Worm (Caenorhabditis elegans) whole organism, late embryonic: ENCODE results near the gene ceh-14.

Experiments
- C38D4.7 ChIP-seq: fragments of 200-800 bp; sonication (Bioruptor generic); optimal IDR thresholded peaks from 2 replicates; lab custom pipeline; 2018; ENCODE audit warnings: mild to moderate bottlenecking, missing genetic modification characterization, moderate library complexity, missing compliant biosample characterization
- F13H6.1 ChIP-seq: sonication (generic microtip); optimal IDR thresholded peaks from 2 replicates; lab custom pipeline; 2016; ENCODE audit warnings: missing genetic modification characterization, missing compliant biosample characterization
- K02D7.2 ChIP-seq: sonication (generic microtip); optimal IDR thresholded peaks from 2 replicates; lab custom pipeline; 2017; ENCODE audit warnings: mild to moderate bottlenecking, missing genetic modification characterization, missing compliant biosample characterization
- K09A11.1 ChIP-seq: sonication (generic microtip); optimal IDR thresholded peaks from 2 replicates; lab custom pipeline; 2017; ENCODE audit warnings: antibody characterized with exemption, mild to moderate bottlenecking, missing genetic modification characterization, missing compliant biosample characterization; ENCODE audit not compliant: insufficient read depth
- T23F11.4 ChIP-seq: fragments of 200-800 bp; sonication (Bioruptor generic); optimal IDR thresholded peaks from 2 replicates; lab custom pipeline; 2018; ENCODE audit warnings: mild to moderate bottlenecking, missing genetic modification characterization, missing compliant biosample characterization
- Y22D7AL.16 ChIP-seq: sonication (generic microtip); optimal IDR thresholded peaks from 2 replicates; lab custom pipeline; 2016; ENCODE audit warnings: missing genetic modification characterization, missing compliant biosample characterization
- ceh-14 ChIP-seq: sonication (generic microtip); optimal IDR thresholded peaks from 2 replicates; lab custom pipeline; 2016; ENCODE audit warnings: missing genotype, missing genetic modification characterization, missing compliant biosample characterization
- ceh-19 ChIP-seq: fragments of 200-800 bp; sonication (Bioruptor generic); optimal IDR thresholded peaks from 2 replicates; lab custom pipeline; 2018; ENCODE audit warnings: mild to moderate bottlenecking, missing genetic modification characterization, missing compliant biosample characterization
- ceh-2 ChIP-seq: sonication (generic microtip); optimal IDR thresholded peaks from 2 replicates; lab custom pipeline; 2016; ENCODE audit warnings: missing genotype, missing genetic modification characterization, missing compliant biosample characterization
- ceh-22 ChIP-seq: sonication (generic microtip); optimal IDR thresholded peaks from 2 replicates; lab custom pipeline; 2017; ENCODE audit warnings: missing biosample characterization, missing genetic modification characterization
- ceh-30 ChIP-seq: fragments of 150-350 bp; optimal IDR thresholded peaks from 2 replicates; lab custom pipeline; 2014; ENCODE audit warnings: missing biosample characterization, missing genetic modification characterization
- ceh-31 ChIP-seq: sonication (generic microtip); optimal IDR thresholded peaks from 2 replicates; lab custom pipeline; 2016; ENCODE audit warnings: missing genetic modification characterization, missing compliant biosample characterization
- ceh-34 ChIP-seq: sonication (generic microtip); optimal IDR thresholded peaks from 2 replicates; lab custom pipeline; 2016; ENCODE audit warnings: mild to moderate bottlenecking, missing genetic modification characterization, missing compliant biosample characterization
- ceh-48 ChIP-seq: sonication (generic microtip); optimal IDR thresholded peaks from 2 replicates; lab custom pipeline; 2016; ENCODE audit warnings: missing genetic modification characterization, inconsistent platforms, missing compliant biosample characterization
- ceh-6 ChIP-seq: fragments of 200-800 bp; sonication (Bioruptor generic); optimal IDR thresholded peaks from 2 replicates; lab custom pipeline; 2018; ENCODE audit warnings: mild to moderate bottlenecking, missing genetic modification characterization, missing compliant biosample characterization
- che-1 ChIP-seq: sonication (generic microtip); optimal IDR thresholded peaks from 2 replicates; lab custom pipeline; 2016; ENCODE audit warnings: mild to moderate bottlenecking, missing genetic modification characterization, missing compliant biosample characterization
- dmd-4 ChIP-seq: sonication (generic microtip); optimal IDR thresholded peaks from 2 replicates; lab custom pipeline; 2016; ENCODE audit warnings: borderline replicate concordance, missing genetic modification characterization, missing compliant biosample characterization
- dve-1 ChIP-seq: sonication (generic microtip); optimal IDR thresholded peaks from 2 replicates; lab custom pipeline; 2017; ENCODE audit warnings: antibody characterized with exemption, mild to moderate bottlenecking, missing genetic modification characterization, missing compliant biosample characterization
- elt-4 ChIP-seq: sonication (generic microtip); optimal IDR thresholded peaks from 2 replicates; lab custom pipeline; 2016; ENCODE audit warnings: missing genetic modification characterization, missing compliant biosample characterization
- eyg-1 ChIP-seq: sonication (generic microtip); optimal IDR thresholded peaks from 2 replicates; lab custom pipeline; 2016; ENCODE audit warnings: missing genotype, missing genetic modification characterization, missing compliant biosample characterization
- fkh-10 ChIP-seq: fragments of 150-350 bp; optimal IDR thresholded peaks from 2 replicates; lab custom pipeline; 2014; ENCODE audit warnings: missing biosample characterization, missing genetic modification reagents, missing genetic modification characterization
- fkh-6 ChIP-seq: sonication (generic microtip); optimal IDR thresholded peaks from 2 replicates; lab custom pipeline; 2016; ENCODE audit warnings: missing genetic modification characterization, missing compliant biosample characterization
- gmeb-2 ChIP-seq: sonication (generic microtip); optimal IDR thresholded peaks from 2 replicates; lab custom pipeline; 2016; ENCODE audit warnings: missing genetic modification characterization, inconsistent platforms, missing compliant biosample characterization
- hlh-13 ChIP-seq: fragments of 200-800 bp; sonication (Bioruptor generic); optimal IDR thresholded peaks from 2 replicates; lab custom pipeline; 2018; ENCODE audit warnings: mild to moderate bottlenecking, missing genetic modification characterization, missing compliant biosample characterization
- hlh-30 ChIP-seq: sonication (generic microtip); optimal IDR thresholded peaks from 2 replicates; lab custom pipeline; 2017; ENCODE audit warnings: antibody characterized with exemption, missing genetic modification characterization, missing compliant biosample characterization; ENCODE audit not compliant: insufficient read depth
- hlh-6 ChIP-seq: sonication (generic microtip); optimal IDR thresholded peaks from 2 replicates; lab custom pipeline; 2016; ENCODE audit warnings: missing genotype, missing genetic modification characterization, missing compliant biosample characterization
- hlh-8 ChIP-seq: sonication (generic microtip); optimal IDR thresholded peaks from 2 replicates; lab custom pipeline; 2016; ENCODE audit warnings: missing genotype, missing genetic modification characterization, missing compliant biosample characterization
- lin-11 ChIP-seq: fragments of 200-800 bp; sonication (Bioruptor generic); optimal IDR thresholded peaks from 2 replicates; lab custom pipeline; 2018; ENCODE audit warnings: mild to moderate bottlenecking, missing genetic modification characterization, missing compliant biosample characterization
- madf-2 ChIP-seq: sonication (generic microtip); optimal IDR thresholded peaks from 2 replicates; lab custom pipeline; 2017; ENCODE audit warnings: missing genetic modification characterization, missing compliant biosample characterization
- nhr-11 ChIP-seq: fragments of 150-350 bp; optimal IDR thresholded peaks from 2 replicates; lab custom pipeline; 2014; ENCODE audit warnings: missing biosample characterization, missing genetic modification characterization
- nhr-232 ChIP-seq: sonication (generic microtip); optimal IDR thresholded peaks from 2 replicates; lab custom pipeline; 2016; ENCODE audit warnings: missing genetic modification characterization, missing compliant biosample characterization
- pag-3 ChIP-seq: sonication (generic microtip); optimal IDR thresholded peaks from 2 replicates; lab custom pipeline; 2016; ENCODE audit warnings: missing compliant biosample characterization, missing genetic modification characterization, borderline replicate concordance
- pat-9 ChIP-seq: fragments of 200-800 bp; sonication (Bioruptor generic); optimal IDR thresholded peaks from 2 replicates; lab custom pipeline; 2018; ENCODE audit warnings: mild to moderate bottlenecking, missing genetic modification characterization, moderate library complexity, missing compliant biosample characterization
- pha-2 ChIP-seq: sonication (generic microtip); optimal IDR thresholded peaks from 2 replicates; lab custom pipeline; 2017; ENCODE audit warnings: mild to moderate bottlenecking, missing genetic modification characterization, missing compliant biosample characterization
- pha-4 ChIP-seq: fragments of 150-350 bp; optimal IDR thresholded peaks from 2 replicates; lab custom pipeline; 2018; ENCODE audit warnings: missing biosample characterization, missing genetic modification reagents, missing genetic modification characterization
- pros-1 ChIP-seq: fragments of 150-350 bp; optimal IDR thresholded peaks from 2 replicates; lab custom pipeline; 2014; ENCODE audit warnings: missing biosample characterization, missing genetic modification reagents, missing genetic modification characterization
- rnt-1 ChIP-seq: sonication (generic microtip); optimal IDR thresholded peaks from 2 replicates; lab custom pipeline; 2016; ENCODE audit warnings: missing genetic modification characterization, missing compliant biosample characterization
- sdc-2 ChIP-seq: sonication (generic microtip); optimal IDR thresholded peaks from 2 replicates; lab custom pipeline; 2016; ENCODE audit warnings: missing genotype, missing genetic modification characterization, missing compliant biosample characterization
- tbx-2 ChIP-seq: sonication (generic microtip); optimal IDR thresholded peaks from 2 replicates; lab custom pipeline; 2016; ENCODE audit warnings: missing genetic modification characterization, missing compliant biosample characterization
- tbx-7 ChIP-seq: sonication (generic microtip); optimal IDR thresholded peaks from 2 replicates; lab custom pipeline; 2016; ENCODE audit warnings: missing genotype, missing genetic modification characterization, missing compliant biosample characterization
- ttx-3 ChIP-seq: sonication (generic microtip); optimal IDR thresholded peaks from 2 replicates; lab custom pipeline; 2016; ENCODE audit warnings: missing genetic modification reagents, missing genetic modification characterization, missing compliant biosample characterization
- unc-3 ChIP-seq, 2 experiments: fragments of 200-800 bp in 1 of 2; sonication (Bioruptor generic) in 1 of 2; sonication (generic microtip) in 1 of 2; conservative IDR thresholded peaks in 1 of 2; optimal IDR thresholded peaks in 1 of 2; 2 replicates each; pipeline versions ENCODE4 v1.3.6 to Lab custom; 2016 to 2022; ENCODE audit warnings: missing compliant biosample characterization in 2 of 2, missing genetic modification characterization in 2 of 2, missing genetic modification reagents in 1 of 2
- unc-55 ChIP-seq: sonication (generic microtip); optimal IDR thresholded peaks from 2 replicates; lab custom pipeline; 2017; ENCODE audit warnings: missing biosample characterization, missing genetic modification reagents, missing genetic modification characterization
- unc-86 ChIP-seq: sonication (generic microtip); optimal IDR thresholded peaks from 2 replicates; lab custom pipeline; 2016; ENCODE audit warnings: missing genetic modification characterization, missing compliant biosample characterization
- zip-5 ChIP-seq: sonication (generic microtip); optimal IDR thresholded peaks from 2 replicates; lab custom pipeline; 2016; ENCODE audit warnings: missing genetic modification characterization, missing compliant biosample characterization
- ztf-16 ChIP-seq: sonication (generic microtip); optimal IDR thresholded peaks from 2 replicates; lab custom pipeline; 2017; ENCODE audit warnings: missing genetic modification characterization, missing compliant biosample characterization

The ceh-14 gene

ce11 chrX:7565005-7565404 is 32.5 kb upstream of the ceh-14 start, which contains the start of gene vps-52:
TSS of gene vps-52 (plus strand) at chrX:7565323.
- no peak for TF ChIP-seq dmd-4 (tag; lab: Kevin White, UChicago)
- peak; percentile 4 for TF ChIP-seq tbx-2 (tag; lab: Kevin White, UChicago)

DNA sequence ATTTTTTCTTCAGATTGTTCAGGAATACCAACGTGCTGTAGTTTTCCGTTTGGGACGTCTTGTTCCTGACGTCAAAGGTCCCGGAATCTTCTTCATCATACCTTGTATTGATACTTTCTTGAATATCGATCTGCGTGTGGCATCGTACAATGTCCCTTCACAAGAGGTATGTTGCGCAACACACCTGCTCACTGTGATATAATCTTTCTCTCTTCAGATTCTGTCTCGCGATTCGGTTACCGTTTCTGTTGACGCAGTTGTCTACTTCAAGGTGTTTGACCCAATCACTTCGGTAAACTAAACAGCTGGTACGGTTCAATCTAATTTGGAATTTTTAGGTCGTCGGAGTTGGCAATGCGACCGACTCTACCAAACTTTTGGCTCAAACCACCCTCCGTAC is 30.9 kb upstream of the ceh-14 start:
- TF ChIP-seq ceh-14 (tag; lab: Kevin White, UChicago) (no peak), nhr-11 (tag; lab: Kevin White, UChicago) (no peak), madf-2 (no peak), unc-55 (GFP tag; lab: Kevin White, UChicago) (no peak), hlh-6 (no peak), nhr-232 (no peak), fkh-10 (no peak), dmd-4 (tag; lab: Kevin White, UChicago) (no peak), elt-4 (tag; lab: Kevin White, UChicago) (no peak), pha-4 (tag; lab: Kevin White, UChicago) (no peak), eyg-1 (no peak), lin-11 (tag; lab: Kevin White, UChicago) (no peak), hlh-8 (tag; lab: Kevin White, UChicago) (no peak), dve-1 (tag; lab: Kevin White, UChicago) (no peak), ceh-19 (no peak), Y22D7AL.16 (tag; lab: Kevin White, UChicago) (no peak), F13H6.1 (tag; lab: Kevin White, UChicago) (no peak), pros-1 (tag; lab: Kevin White, UChicago) (no peak), che-1 (tag; lab: Kevin White, UChicago) (no peak), hlh-13 (GFP tag; lab: Kevin White, UChicago) (no peak)

DNA sequence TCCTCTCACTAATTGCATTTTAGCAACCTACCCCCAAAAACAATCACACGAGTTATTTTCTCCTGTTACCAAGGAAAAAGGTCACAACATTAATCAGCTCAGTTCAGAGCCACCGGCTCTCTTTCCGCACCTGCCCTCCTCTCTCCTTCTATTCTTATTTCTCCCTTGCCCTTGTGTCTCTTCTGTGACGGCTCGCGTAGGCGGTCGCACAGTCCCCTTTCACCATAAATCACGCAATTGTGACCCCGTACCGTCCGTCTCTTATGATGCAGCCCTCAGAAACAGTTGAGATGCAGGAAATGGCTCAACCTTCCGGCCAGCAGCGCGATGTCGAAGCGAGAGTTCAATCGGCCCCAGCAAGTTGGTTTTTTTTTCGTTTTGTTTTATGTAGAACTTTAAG is 30.1 kb upstream of the ceh-14 start, which contains the start of gene sto-1:
Gene sto-1, plus strand, starts transcription at position 200 of the 400 bp plus-strand sequence.
- TF ChIP-seq ceh-2 (tag; lab: Kevin White, UChicago) (no peak), pros-1 (tag; lab: Kevin White, UChicago) (no peak), tbx-7 (no peak), unc-3 (GFP tag; conservative IDR thresholded peaks at IDR 0.05; lab: Robert Waterston, UW) (no peak), unc-3 (tag; optimal IDR thresholded peaks at IDR 0.05; lab: Kevin White, UChicago) (no peak), ceh-31 (tag; lab: Kevin White, UChicago) (peak; percentile 4), gmeb-2 (tag; lab: Kevin White, UChicago) (no peak), che-1 (tag; lab: Kevin White, UChicago) (no peak), unc-86 (tag; lab: Kevin White, UChicago) (no peak), fkh-6 (tag; lab: Kevin White, UChicago) (peak; percentile 37), ceh-34 (tag; lab: Kevin White, UChicago) (no peak), F13H6.1 (tag; lab: Kevin White, UChicago) (no peak), K09A11.1 (tag; lab: Kevin White, UChicago) (no peak), pha-4 (tag; lab: Kevin White, UChicago) (no peak), hlh-6 (peak; percentile 59), pag-3 (tag; lab: Kevin White, UChicago) (no peak), ceh-48 (no peak), ttx-3 (no peak), pat-9 (no peak), ceh-30 (no peak), sdc-2 (tag; lab: Kevin White, UChicago) (no peak), ztf-16 (tag; lab: Kevin White, UChicago) (no peak), hlh-8 (tag; lab: Kevin White, UChicago) (no peak), tbx-2 (tag; lab: Kevin White, UChicago) (peak; percentile 12), C38D4.7 (GFP tag; lab: Kevin White, UChicago) (no peak), nhr-11 (tag; lab: Kevin White, UChicago) (no peak), T23F11.4 (no peak), eyg-1 (no peak), rnt-1 (tag; lab: Kevin White, UChicago) (no peak), hlh-13 (GFP tag; lab: Kevin White, UChicago) (no peak), dve-1 (tag; lab: Kevin White, UChicago) (no peak), hlh-30 (tag; lab: Kevin White, UChicago) (no peak), ceh-22 (tag; lab: Kevin White, UChicago) (no peak), zip-5 (no peak), nhr-232 (peak; percentile 5), ceh-14 (tag; lab: Kevin White, UChicago) (no peak), lin-11 (tag; lab: Kevin White, UChicago) (no peak), ceh-6 (no peak), pha-2 (tag; lab: Kevin White, UChicago) (no peak), K02D7.2 (tag; lab: Kevin White, UChicago) (no peak)
